Worm (Caenorhabditis elegans): ENCODE data around the gene tkr-2.

The tkr-2 gene

DNA sequence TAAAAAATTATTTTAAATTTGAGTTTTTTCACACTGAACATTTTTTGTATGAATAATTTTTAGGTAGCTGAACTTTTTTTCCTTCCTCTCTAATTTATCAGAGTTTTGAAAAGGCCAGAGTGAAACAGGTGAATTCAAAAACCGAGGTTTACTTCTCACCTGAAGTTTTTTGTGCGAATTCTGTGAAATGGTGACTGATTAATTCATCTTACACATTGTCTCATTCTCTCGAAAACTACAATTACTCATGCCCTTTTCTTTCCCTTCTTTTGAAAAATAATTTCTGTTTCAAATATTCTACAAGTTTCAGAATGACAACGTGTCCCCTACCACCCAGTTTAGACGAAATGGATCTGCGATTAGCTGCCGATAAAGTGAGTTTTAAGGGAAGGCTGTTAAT, at the start of gene tkr-2:
tkr-2 (plus strand) TSS at position 301 of the 400 bp plus-strand sequence.
- TF ChIP-seq him-1 (tag; optimal IDR thresholded peaks at IDR 0.05) (no peak), dao-5 (tag; optimal IDR thresholded peaks at IDR 0.05) (no peak), W03F9.2 (tag; optimal IDR thresholded peaks at IDR 0.05) (no peak)

ce11 chrIV:6155296-6155695, 46.6 kb upstream of the tkr-2 start, which contains the start of gene C11D2.7:
C11D2.7 (minus strand) TSS chrIV:6155396.
- TF ChIP-seq dao-5 (tag; optimal IDR thresholded peaks at IDR 0.05), result no peak
- TF ChIP-seq W03F9.2 (tag; optimal IDR thresholded peaks at IDR 0.05), result no peak
- no peak for TF ChIP-seq him-1 (tag; optimal IDR thresholded peaks at IDR 0.05)

DNA sequence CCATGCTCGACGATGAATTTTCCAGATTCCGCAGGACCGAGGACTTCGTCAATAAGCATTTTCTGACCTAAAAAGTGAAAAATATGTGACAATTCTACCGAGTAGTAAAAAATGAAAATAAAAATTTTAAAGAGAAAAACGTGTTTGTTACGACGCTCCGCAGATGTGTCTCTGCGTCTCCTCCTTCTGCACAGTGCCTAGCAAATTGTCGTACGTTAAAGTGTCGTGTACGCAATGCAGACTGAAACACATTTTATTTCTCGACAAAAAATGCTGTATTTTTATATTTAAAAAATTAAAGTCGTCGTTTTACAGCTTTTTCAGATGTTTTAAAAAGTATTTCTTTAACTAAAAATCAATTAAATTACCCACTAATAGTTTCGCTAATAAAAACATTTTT, 45.0 kb upstream of the tkr-2 start, which contains the start of gene C11D2.4:
C11D2.4 (minus strand) TSS at position 128 of the 400 bp plus-strand sequence.
- TF ChIP-seq dao-5 (tag; optimal IDR thresholded peaks at IDR 0.05) (no peak), him-1 (tag; optimal IDR thresholded peaks at IDR 0.05) (no peak), W03F9.2 (tag; optimal IDR thresholded peaks at IDR 0.05) (no peak)

- no peak for TF ChIP-seq him-1 (tag; optimal IDR thresholded peaks at IDR 0.05)
- no peak for TF ChIP-seq W03F9.2 (tag; optimal IDR thresholded peaks at IDR 0.05)
- no peak for TF ChIP-seq dao-5 (tag; optimal IDR thresholded peaks at IDR 0.05)
These were observed 42.3 kb upstream of the tkr-2 start for ce11 chrIV:6159616-6160015.

DNA sequence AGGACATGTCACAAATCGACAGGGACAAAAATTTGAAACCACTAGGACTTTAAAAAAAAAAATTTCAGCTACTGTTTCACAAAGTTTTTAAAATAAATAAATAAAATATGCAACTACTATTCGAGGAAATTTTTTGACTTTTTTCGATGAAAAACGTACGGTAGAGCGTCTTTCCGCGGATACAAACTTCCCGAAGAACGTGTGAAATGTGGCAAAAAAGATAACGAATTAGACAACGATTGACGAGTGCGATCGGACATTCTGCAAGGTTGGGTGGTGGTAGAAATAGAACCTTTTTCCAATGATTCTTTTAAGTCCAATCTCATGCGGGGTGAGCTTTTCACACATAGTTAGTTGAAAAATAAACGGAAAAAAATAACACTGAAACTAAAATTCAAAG, 36.1 kb upstream of the tkr-2 start:
- no peak for TF ChIP-seq dao-5 (tag; optimal IDR thresholded peaks at IDR 0.05)
- TF ChIP-seq him-1 (tag; optimal IDR thresholded peaks at IDR 0.05), result no peak

DNA sequence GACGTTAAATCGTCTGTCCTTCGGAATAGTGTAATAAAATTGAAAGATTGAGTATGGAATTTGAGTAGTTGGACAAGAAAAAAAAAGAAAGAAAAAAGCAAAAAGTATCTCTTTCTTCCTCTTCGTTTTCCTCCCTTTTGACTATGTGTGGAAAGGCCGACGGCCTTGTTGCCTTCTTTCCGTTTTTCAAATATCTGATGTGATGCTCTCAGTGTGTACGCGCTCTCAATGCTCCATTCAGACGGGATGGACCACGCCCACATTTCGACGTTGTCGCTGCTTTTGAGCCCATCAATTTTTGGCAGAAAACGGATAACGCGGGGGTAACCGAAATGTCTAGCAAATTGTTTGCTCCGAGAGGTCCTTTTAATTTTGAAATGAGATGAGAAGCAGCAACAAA, 28.9 kb upstream of the tkr-2 start:
- TF ChIP-seq dao-5 (tag; optimal IDR thresholded peaks at IDR 0.05) (no peak), him-1 (tag; optimal IDR thresholded peaks at IDR 0.05) (no peak), W03F9.2 (tag; optimal IDR thresholded peaks at IDR 0.05) (no peak)

DNA sequence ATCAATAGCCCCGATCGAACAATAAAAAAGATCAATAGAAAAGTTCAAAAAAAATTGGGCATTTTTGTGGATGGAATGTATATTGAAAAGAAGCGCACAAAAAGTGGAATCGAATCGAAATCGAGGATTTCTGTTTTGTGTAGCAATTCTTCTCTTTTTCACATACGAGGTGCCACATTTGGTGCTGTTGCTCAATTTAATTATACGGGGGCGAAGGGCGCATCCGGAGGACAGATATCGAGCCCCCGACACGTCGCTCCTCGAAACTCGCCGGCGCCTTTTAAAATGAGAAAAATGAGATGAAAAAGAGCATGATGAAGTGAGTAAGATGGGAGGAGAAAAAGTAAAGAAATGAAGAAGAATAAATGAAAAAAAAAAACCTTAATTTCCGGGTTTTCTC, 24.5 kb upstream of the tkr-2 start:
- TF ChIP-seq dao-5 (tag; optimal IDR thresholded peaks at IDR 0.05), result no peak
- TF ChIP-seq him-1 (tag; optimal IDR thresholded peaks at IDR 0.05), result no peak
- TF ChIP-seq W03F9.2 (tag; optimal IDR thresholded peaks at IDR 0.05), result no peak

DNA sequence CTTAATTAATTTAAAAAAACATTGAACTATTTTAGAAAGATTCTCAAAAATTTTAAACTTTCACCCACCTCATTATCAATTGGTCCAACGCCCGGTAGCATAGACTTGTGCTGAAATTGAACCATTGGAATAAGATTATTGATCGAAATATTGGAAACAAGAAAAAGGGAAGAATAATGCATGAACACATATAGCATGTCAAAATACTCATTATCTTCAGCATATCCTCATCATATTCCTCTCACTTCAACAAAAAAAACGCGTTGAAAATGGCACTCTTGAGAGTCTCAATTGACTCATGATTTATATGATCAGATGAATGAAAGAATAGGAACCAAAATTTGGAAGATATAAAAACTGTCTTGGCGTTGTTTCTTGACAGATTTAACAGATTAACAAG, 18.1 kb upstream of the tkr-2 start, which contains the start of gene unc-77:
unc-77 (minus strand) TSS at position 101 of the 400 bp plus-strand sequence.
- TF ChIP-seq dao-5 (tag; optimal IDR thresholded peaks at IDR 0.05), result no peak
- no peak for TF ChIP-seq W03F9.2 (tag; optimal IDR thresholded peaks at IDR 0.05)
- no peak for TF ChIP-seq him-1 (tag; optimal IDR thresholded peaks at IDR 0.05)

- no peak for TF ChIP-seq dao-5 (tag; optimal IDR thresholded peaks at IDR 0.05)
- TF ChIP-seq him-1 (tag; optimal IDR thresholded peaks at IDR 0.05), result no peak
These were observed 16.3 kb upstream of the tkr-2 start, which contains the start of gene asp-9 for ce11 chrIV:6185578-6185977. asp-9 (plus strand) TSS chrIV:6185889.

- no peak for TF ChIP-seq dao-5 (tag; optimal IDR thresholded peaks at IDR 0.05)
- no peak for TF ChIP-seq W03F9.2 (tag; optimal IDR thresholded peaks at IDR 0.05)
- no peak for TF ChIP-seq him-1 (tag; optimal IDR thresholded peaks at IDR 0.05)
These were observed 14.7 kb upstream of the tkr-2 start for ce11 chrIV:6187160-6187559.

ce11 chrIV:6200249-6200648, 1.6 kb upstream of the tkr-2 start:
- TF ChIP-seq dao-5 (tag; optimal IDR thresholded peaks at IDR 0.05), result no peak
- TF ChIP-seq him-1 (tag; optimal IDR thresholded peaks at IDR 0.05), result no peak
- TF ChIP-seq W03F9.2 (tag; optimal IDR thresholded peaks at IDR 0.05), result no peak

DNA sequence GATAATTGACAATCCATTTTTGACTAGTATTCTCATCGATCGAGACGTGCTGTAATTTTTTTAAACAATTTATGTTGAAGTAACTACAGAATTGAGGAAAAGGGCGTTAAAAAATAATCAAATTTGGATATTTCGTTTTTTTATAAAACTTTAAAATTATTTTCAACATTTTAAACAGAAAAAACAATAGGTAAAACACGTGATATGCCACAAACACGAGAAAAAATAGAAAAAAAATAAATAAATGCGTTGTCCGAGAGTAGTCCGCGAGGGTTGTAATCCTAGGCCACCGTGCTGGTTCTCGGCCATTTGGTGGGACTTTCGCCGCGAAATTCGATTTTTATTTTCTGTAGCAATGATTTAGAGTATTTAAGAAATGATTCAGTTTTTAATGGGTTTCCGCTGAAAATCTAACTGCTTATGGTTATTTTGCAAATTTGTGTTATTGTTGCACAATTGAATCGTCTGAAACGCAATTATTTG, 4.5 kb downstream of the tkr-2 start, which contains the start of gene C49A9.10:
C49A9.10 (minus strand) TSS at position 51 of the 483 bp plus-strand sequence.
- TF ChIP-seq dao-5 (tag; optimal IDR thresholded peaks at IDR 0.05) (no peak), W03F9.2 (tag; optimal IDR thresholded peaks at IDR 0.05) (peak; percentile 90), him-1 (tag; optimal IDR thresholded peaks at IDR 0.05) (peak; percentile 74)

DNA sequence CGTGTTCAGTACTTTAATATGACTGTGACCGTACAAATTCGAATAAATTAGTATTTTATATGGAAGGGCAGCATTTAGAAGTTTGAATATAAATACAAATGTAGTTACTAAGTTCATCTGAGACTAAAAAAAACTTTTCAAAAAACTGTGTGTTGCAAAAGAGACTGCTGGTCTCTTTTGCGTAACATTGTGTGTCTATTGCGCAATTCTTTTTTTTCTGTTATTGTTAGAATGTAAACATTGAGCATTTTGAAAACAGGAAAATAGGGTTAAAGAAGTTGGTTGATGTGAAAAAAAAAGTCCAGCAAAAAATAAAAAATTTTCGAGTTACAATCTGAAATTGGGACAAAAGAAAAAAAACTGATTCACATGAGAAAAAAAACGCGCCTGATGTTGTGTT, 7.5 kb downstream of the tkr-2 start:
- no peak for TF ChIP-seq W03F9.2 (tag; optimal IDR thresholded peaks at IDR 0.05)
- no peak for TF ChIP-seq him-1 (tag; optimal IDR thresholded peaks at IDR 0.05)
- no peak for TF ChIP-seq dao-5 (tag; optimal IDR thresholded peaks at IDR 0.05)

DNA sequence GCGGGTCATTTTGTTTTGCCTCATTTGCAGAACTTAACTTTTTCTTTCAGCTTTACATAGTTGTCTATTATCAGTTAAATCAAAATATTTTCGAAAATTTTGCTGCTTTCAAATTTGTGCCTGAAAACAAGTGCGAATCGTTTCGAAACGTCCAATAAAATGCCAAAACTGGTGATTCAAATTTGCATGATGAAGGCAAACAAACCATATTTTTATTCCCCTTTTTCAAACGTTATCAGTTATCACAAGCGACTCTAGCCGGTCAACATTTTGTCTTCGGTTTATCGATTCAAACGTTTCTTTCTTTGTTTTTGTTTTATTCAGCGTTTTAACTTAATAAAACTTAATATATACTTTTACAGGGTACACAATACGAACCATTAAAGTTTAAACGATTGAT, 8.7 kb downstream of the tkr-2 start, which contains the start of the genes ugt-24 and C49A9.6:
ugt-24 (minus strand) TSS at position 147 of the 400 bp plus-strand sequence.
C49A9.6 (plus strand) TSS at position 363 of the 400 bp plus-strand sequence.
- TF ChIP-seq dao-5 (tag; optimal IDR thresholded peaks at IDR 0.05) (no peak), him-1 (tag; optimal IDR thresholded peaks at IDR 0.05) (no peak), W03F9.2 (tag; optimal IDR thresholded peaks at IDR 0.05) (no peak)

- TF ChIP-seq dao-5 (tag; optimal IDR thresholded peaks at IDR 0.05) (no peak), W03F9.2 (tag; optimal IDR thresholded peaks at IDR 0.05) (no peak), him-1 (tag; optimal IDR thresholded peaks at IDR 0.05) (no peak)
These were observed 11.5 kb downstream of the tkr-2 start, which contains the start of gene C49A9.5 for ce11 chrIV:6213403-6213802. C49A9.5 (plus strand) TSS chrIV:6213673.

Data from whole organism, L4/young adult.